Worm (Caenorhabditis elegans) whole organism, L3 larva: ENCODE results near the gene cyb-1.
A peak's percentile ranks its signal among the peaks of the same experiment; 100 is the strongest.

Experiments
- aly-2 ChIP-seq: fragments of 150-350 bp; optimal IDR thresholded peaks from 2 replicates; lab custom pipeline; 2014; ENCODE audit warnings: missing biosample characterization, missing genetic modification characterization
- ama-1 ChIP-seq: fragments of 150-350 bp; optimal IDR thresholded peaks from 2 replicates; lab custom pipeline; 2018
- ceh-28 ChIP-seq: fragments of 150-350 bp; optimal IDR thresholded peaks from 2 replicates; lab custom pipeline; 2014; ENCODE audit warnings: missing biosample characterization, missing genetic modification reagents, missing genetic modification characterization
- egl-27 ChIP-seq: sonication (generic microtip); optimal IDR thresholded peaks from 4 replicates; lab custom pipeline; 2017; ENCODE audit warnings: missing biosample characterization, missing genetic modification reagents, missing genetic modification characterization
- egl-5 ChIP-seq: fragments of 150-350 bp; optimal IDR thresholded peaks from 2 replicates; lab custom pipeline; 2017; ENCODE audit warnings: missing biosample characterization, missing genetic modification reagents, missing genetic modification characterization, inconsistent platforms
- elt-1 ChIP-seq: fragments of 150-350 bp; optimal IDR thresholded peaks from 2 replicates; lab custom pipeline; 2014; ENCODE audit warnings: missing biosample characterization, missing genetic modification characterization
- elt-2 ChIP-seq: sonication (generic microtip); optimal IDR thresholded peaks from 2 replicates; lab custom pipeline; 2016; ENCODE audit warnings: missing genetic modification reagents, mild to moderate bottlenecking, missing genetic modification characterization, missing compliant biosample characterization
- elt-3 ChIP-seq, 3 experiments: fragments of 150-350 bp in 1 of 3; sonication (generic microtip) in 2 of 3; optimal IDR thresholded peaks; 2 replicates in 2 of 3; 4 replicates in 1 of 3; lab custom pipeline; 2014 to 2017; ENCODE audit warnings: missing biosample characterization in 3 of 3, missing genetic modification characterization in 3 of 3
- fkh-2 ChIP-seq: fragments of 150-350 bp; optimal IDR thresholded peaks from 2 replicates; lab custom pipeline; 2014; ENCODE audit warnings: missing biosample characterization, missing genetic modification reagents, missing genetic modification characterization
- fos-1 ChIP-seq: fragments of 150-350 bp; optimal IDR thresholded peaks from 2 replicates; lab custom pipeline; 2014; ENCODE audit warnings: missing biosample characterization, missing genetic modification characterization
- lin-15B ChIP-seq: fragments of 150-350 bp; optimal IDR thresholded peaks from 2 replicates; lab custom pipeline; 2014; ENCODE audit warnings: missing biosample characterization, missing genetic modification characterization
- lin-39 ChIP-seq: fragments of 150-350 bp; optimal IDR thresholded peaks from 2 replicates; lab custom pipeline; 2018; ENCODE audit warnings: missing biosample characterization, missing genetic modification reagents, missing genetic modification characterization
- lsy-12 ChIP-seq: sonication (generic microtip); optimal IDR thresholded peaks from 2 replicates; lab custom pipeline; 2016; ENCODE audit warnings: mild to moderate bottlenecking, missing genetic modification characterization, missing compliant biosample characterization
- mdl-1 ChIP-seq: fragments of 150-350 bp; optimal IDR thresholded peaks from 2 replicates; lab custom pipeline; 2014; ENCODE audit warnings: missing biosample characterization, missing genetic modification characterization
- mml-1 ChIP-seq: fragments of 150-350 bp; sonication (generic microtip); optimal IDR thresholded peaks from 3 replicates; lab custom pipeline; 2014; ENCODE audit warnings: missing biosample characterization, missing genetic modification characterization
- nfya-1 ChIP-seq: sonication (generic microtip); optimal IDR thresholded peaks from 2 replicates; lab custom pipeline; 2017; ENCODE audit warnings: missing genetic modification characterization, mild to moderate bottlenecking, missing compliant biosample characterization, antibody characterized with exemption, moderate library complexity; ENCODE audit not compliant: insufficient read depth
- nhr-12 ChIP-seq: fragments of 150-350 bp; optimal IDR thresholded peaks from 2 replicates; lab custom pipeline; 2014; ENCODE audit warnings: missing biosample characterization, missing genetic modification characterization
- nhr-23 ChIP-seq: fragments of 150-350 bp; optimal IDR thresholded peaks from 2 replicates; lab custom pipeline; 2014; ENCODE audit warnings: missing biosample characterization, missing genetic modification reagents, missing genetic modification characterization
- nhr-25 ChIP-seq: sonication (generic microtip); optimal IDR thresholded peaks from 2 replicates; lab custom pipeline; 2017; ENCODE audit warnings: missing biosample characterization, missing genetic modification characterization
- nhr-28 ChIP-seq: fragments of 150-350 bp; optimal IDR thresholded peaks from 2 replicates; lab custom pipeline; 2014; ENCODE audit warnings: missing biosample characterization, missing genetic modification characterization
- nhr-43 ChIP-seq: sonication (generic microtip); optimal IDR thresholded peaks from 2 replicates; lab custom pipeline; 2016; ENCODE audit warnings: mild to moderate bottlenecking, missing genetic modification characterization, missing compliant biosample characterization; ENCODE audit not compliant: poor library complexity, severe bottlenecking
- nhr-67 ChIP-seq: fragments of 150-350 bp; optimal IDR thresholded peaks from 2 replicates; lab custom pipeline; 2014; ENCODE audit warnings: missing biosample characterization, missing genetic modification characterization
- nhr-77 ChIP-seq: fragments of 150-350 bp; optimal IDR thresholded peaks from 2 replicates; lab custom pipeline; 2014; ENCODE audit warnings: missing biosample characterization, missing genetic modification characterization
- pha-4 ChIP-seq: fragments of 150-350 bp; optimal IDR thresholded peaks from 2 replicates; lab custom pipeline; 2014; ENCODE audit warnings: missing biosample characterization, missing genetic modification reagents, missing genetic modification characterization
- pqm-1 ChIP-seq: fragments of 150-350 bp; optimal IDR thresholded peaks from 2 replicates; lab custom pipeline; 2017; ENCODE audit warnings: missing biosample characterization, missing genetic modification characterization, inconsistent platforms
- sea-2 ChIP-seq: fragments of 150-350 bp; sonication (generic microtip); optimal IDR thresholded peaks from 4 replicates; lab custom pipeline; 2014; ENCODE audit warnings: missing biosample characterization, missing genetic modification reagents, missing genetic modification characterization
- skn-1 ChIP-seq: fragments of 150-350 bp; optimal IDR thresholded peaks from 2 replicates; lab custom pipeline; 2014; ENCODE audit warnings: missing biosample characterization, missing genetic modification characterization
- snpc-4 ChIP-seq: fragments of 150-350 bp; optimal IDR thresholded peaks from 2 replicates; lab custom pipeline; 2014; ENCODE audit warnings: missing biosample characterization, missing genetic modification characterization
- tbx-2 ChIP-seq: sonication (generic microtip); optimal IDR thresholded peaks from 2 replicates; lab custom pipeline; 2016; ENCODE audit warnings: mild to moderate bottlenecking, missing genetic modification characterization, missing compliant biosample characterization
- unc-39 ChIP-seq: sonication (generic microtip); optimal IDR thresholded peaks from 4 replicates; lab custom pipeline; 2017; ENCODE audit warnings: missing biosample characterization, missing genetic modification characterization
- unc-62 ChIP-seq: fragments of 150-350 bp; sonication (generic microtip); optimal IDR thresholded peaks from 4 replicates; lab custom pipeline; 2014; ENCODE audit warnings: missing biosample characterization, missing genetic modification reagents, missing genetic modification characterization
- zag-1 ChIP-seq: fragments of 150-350 bp; optimal IDR thresholded peaks from 2 replicates; lab custom pipeline; 2014; ENCODE audit warnings: missing biosample characterization, missing genetic modification characterization
- ztf-11 ChIP-seq: fragments of 150-350 bp; optimal IDR thresholded peaks from 2 replicates; lab custom pipeline; 2014; ENCODE audit warnings: missing biosample characterization, missing genetic modification characterization

Gene cyb-1

ce11 chrIV:10780583-10780982 lies 45.6 kb downstream of the cyb-1 start, which contains the start of gene swt-3:
Gene swt-3 (minus strand): TSS chrIV:10780683.
- TF ChIP-seq zag-1 = no peak
- no peak for TF ChIP-seq fkh-2 (tag; lab: Kevin White, UChicago)
- TF ChIP-seq skn-1 (tag; lab: Kevin White, UChicago) = no peak
- no peak for TF ChIP-seq mml-1
- no peak for TF ChIP-seq lin-15B
- TF ChIP-seq ceh-28 (tag; lab: Kevin White, UChicago) = no peak
- no peak for TF ChIP-seq unc-62 (GFP tag; lab: Kevin White, UChicago)
- no peak for TF ChIP-seq nhr-77 (tag; lab: Kevin White, UChicago)
- TF ChIP-seq unc-39 (tag; lab: Kevin White, UChicago) = no peak
- no peak for TF ChIP-seq nhr-28
- TF ChIP-seq ztf-11 = no peak

- TF ChIP-seq elt-3 (tag; optimal IDR thresholded peaks at IDR 0.05; lab: Kevin White, UChicago) (peak in 1 of 3 experiments; percentile 21), fkh-2 (tag; lab: Kevin White, UChicago) (no peak)
- TF ChIP-seq, all 47 proteins: peak for 1
Observed at ce11 chrIV:10781346-10781745, 46.3 kb downstream of the cyb-1 start.

- TF ChIP-seq lin-39 (tag; lab: Kevin White, UChicago) = no peak
- TF ChIP-seq mdl-1 (tag; lab: Kevin White, UChicago) = peak; percentile 58
- peak; percentile 92 for TF ChIP-seq nhr-43
- TF ChIP-seq lsy-12 (tag; lab: Kevin White, UChicago) = peak; percentile 19
- TF ChIP-seq elt-3 (tag; optimal IDR thresholded peaks at IDR 0.05; lab: Kevin White, UChicago) = peak in 2 of 3 experiments; percentile 43 to 69
- no peak for TF ChIP-seq egl-5 (tag; lab: Kevin White, UChicago)
- peak; percentile 91 for TF ChIP-seq nhr-23 (tag; lab: Kevin White, UChicago)
- peak; percentile 26 for TF ChIP-seq egl-27 (tag; lab: Kevin White, UChicago)
- peak; percentile 22 for TF ChIP-seq mml-1
- TF ChIP-seq nhr-25 = peak; percentile 72
- peak; percentile 73 for TF ChIP-seq nfya-1
- peak; percentile 18 for TF ChIP-seq ceh-28 (tag; lab: Kevin White, UChicago)
- no peak for TF ChIP-seq fkh-2 (tag; lab: Kevin White, UChicago)
Observed at ce11 chrIV:10782014-10782413, 47.0 kb downstream of the cyb-1 start.

ce11 chrIV:10784085-10784484 lies 49.1 kb downstream of the cyb-1 start:
- TF ChIP-seq nhr-25 (peak; percentile 38), elt-3 (tag; optimal IDR thresholded peaks at IDR 0.05; lab: Kevin White, UChicago) (peak in 2 of 3 experiments; percentile 67 to 73), nhr-43 (peak; percentile 69), unc-39 (tag; lab: Kevin White, UChicago) (no peak), sea-2 (no peak), elt-1 (tag; lab: Kevin White, UChicago) (no peak), ceh-28 (tag; lab: Kevin White, UChicago) (no peak), elt-2 (tag; lab: Kevin White, UChicago) (no peak), skn-1 (tag; lab: Kevin White, UChicago) (no peak), ama-1 (lab: Kevin White, UChicago) (no peak), ztf-11 (no peak), nhr-67 (tag; lab: Kevin White, UChicago) (no peak), tbx-2 (tag; lab: Kevin White, UChicago) (no peak), lin-15B (no peak), nhr-23 (tag; lab: Kevin White, UChicago) (peak; percentile 63), nhr-28 (no peak), egl-27 (tag; lab: Kevin White, UChicago) (no peak), nhr-12 (no peak), fkh-2 (tag; lab: Kevin White, UChicago) (no peak), snpc-4 (tag; lab: Kevin White, UChicago) (no peak), pqm-1 (no peak)

- no peak for TF ChIP-seq unc-62 (GFP tag; lab: Kevin White, UChicago)
- TF ChIP-seq ceh-28 (tag; lab: Kevin White, UChicago) = no peak
- no peak for TF ChIP-seq nhr-67 (tag; lab: Kevin White, UChicago)
- no peak for TF ChIP-seq elt-1 (tag; lab: Kevin White, UChicago)
- TF ChIP-seq fos-1 = no peak
- TF ChIP-seq egl-27 (tag; lab: Kevin White, UChicago) = no peak
- TF ChIP-seq aly-2 (tag; lab: Kevin White, UChicago) = no peak
- no peak for TF ChIP-seq fkh-2 (tag; lab: Kevin White, UChicago)
- TF ChIP-seq pha-4 (tag; lab: Kevin White, UChicago) = no peak
- TF ChIP-seq snpc-4 (tag; lab: Kevin White, UChicago) = no peak
- TF ChIP-seq nhr-12 = no peak
- TF ChIP-seq nhr-23 (tag; lab: Kevin White, UChicago) = no peak
- TF ChIP-seq sea-2 = no peak
- no peak for TF ChIP-seq tbx-2 (tag; lab: Kevin White, UChicago)
Observed at ce11 chrIV:10786731-10787130, 51.7 kb downstream of the cyb-1 start, which contains the start of gene srd-7. Gene srd-7 (minus strand): TSS chrIV:10786831.
